Worm (Caenorhabditis elegans) whole organism, young adult: ENCODE measurements around the gene F40H3.3.

Experiments
- F10E7.11 ChIP-seq: sonication (generic microtip); optimal IDR thresholded peaks from 2 replicates; lab custom pipeline; 2017; ENCODE audit warnings: mild to moderate bottlenecking, missing genetic modification characterization, moderate library complexity, missing compliant biosample characterization
- F23B12.7 ChIP-seq: sonication (generic microtip); optimal IDR thresholded peaks from 2 replicates; lab custom pipeline; 2017; ENCODE audit warnings: missing genetic modification characterization, mild to moderate bottlenecking, missing compliant biosample characterization, antibody characterized with exemption, moderate library complexity; ENCODE audit not compliant: insufficient read depth
- F39B2.1 ChIP-seq: fragments of 200-800 bp; sonication (Bioruptor generic); IDR thresholded peaks from 2 replicates; pipeline ENCODE4 v1.3.6; 2022; ENCODE audit warnings: missing genetic modification reagents, missing genetic modification characterization, missing compliant biosample characterization
- F55B11.4 ChIP-seq: sonication (generic microtip); optimal IDR thresholded peaks from 2 replicates; lab custom pipeline; 2016; ENCODE audit warnings: missing compliant biosample characterization, missing genetic modification characterization, borderline replicate concordance; ENCODE audit not compliant: insufficient read depth
- T26A5.8 ChIP-seq: sonication (generic microtip); optimal IDR thresholded peaks from 2 replicates; lab custom pipeline; 2016; ENCODE audit warnings: missing genetic modification characterization, missing compliant biosample characterization
- akir-1 ChIP-seq: fragments of 200-800 bp; sonication (Bioruptor generic); optimal IDR thresholded peaks from 2 replicates; lab custom pipeline; 2018; ENCODE audit warnings: mild to moderate bottlenecking, missing genetic modification characterization, moderate library complexity, missing compliant biosample characterization
- atf-7 ChIP-seq: sonication (generic microtip); optimal IDR thresholded peaks from 2 replicates; lab custom pipeline; 2017; ENCODE audit warnings: mild to moderate bottlenecking, missing genetic modification characterization, missing compliant biosample characterization
- athp-1 ChIP-seq: sonication (generic microtip); optimal IDR thresholded peaks from 2 replicates; lab custom pipeline; 2017; ENCODE audit warnings: mild to moderate bottlenecking, missing genetic modification characterization, missing compliant biosample characterization
- ceh-91 ChIP-seq: fragments of 200-800 bp; sonication (Bioruptor generic); IDR thresholded peaks from 2 replicates; pipeline ENCODE4 v1.3.6; 2022; ENCODE audit warnings: missing genetic modification reagents, missing genetic modification characterization, missing compliant biosample characterization
- die-1 ChIP-seq: sonication (generic microtip); optimal IDR thresholded peaks from 2 replicates; lab custom pipeline; 2016; ENCODE audit warnings: missing genotype, mild to moderate bottlenecking, missing genetic modification characterization, missing compliant biosample characterization
- efl-1 ChIP-seq: fragments of 150-350 bp; optimal IDR thresholded peaks from 2 replicates; lab custom pipeline; 2014; ENCODE audit warnings: missing biosample characterization, missing genetic modification reagents, missing genetic modification characterization
- ets-4 ChIP-seq: fragments of 200-800 bp; sonication (Bioruptor generic); optimal IDR thresholded peaks from 2 replicates; lab custom pipeline; 2018; ENCODE audit warnings: mild to moderate bottlenecking, missing genetic modification characterization, missing compliant biosample characterization
- gei-17 ChIP-seq: fragments of 200-800 bp; sonication (Bioruptor generic); optimal IDR thresholded peaks from 2 replicates; lab custom pipeline; 2018; ENCODE audit warnings: mild to moderate bottlenecking, missing genetic modification characterization, missing compliant biosample characterization
- him-1 ChIP-seq: sonication (generic microtip); optimal IDR thresholded peaks from 2 replicates; lab custom pipeline; 2016; ENCODE audit warnings: missing genotype, missing genetic modification reagents, missing genetic modification characterization, missing compliant biosample characterization
- hlh-12 ChIP-seq: sonication (generic microtip); optimal IDR thresholded peaks from 2 replicates; lab custom pipeline; 2016; ENCODE audit warnings: missing genetic modification characterization, missing compliant biosample characterization
- hrde-1 ChIP-seq: sonication (generic microtip); optimal IDR thresholded peaks from 2 replicates; lab custom pipeline; 2016; ENCODE audit warnings: missing genetic modification characterization, mild to moderate bottlenecking, missing compliant biosample characterization, moderate library complexity, missing genotype, missing genetic modification reagents, borderline replicate concordance
- lag-1 ChIP-seq: fragments of 200-800 bp; sonication (Bioruptor generic); IDR thresholded peaks from 2 replicates; pipeline ENCODE4 v1.3.6; 2022; ENCODE audit warnings: missing genetic modification reagents, missing genetic modification characterization, missing compliant biosample characterization
- lin-40 ChIP-seq: sonication (generic microtip); optimal IDR thresholded peaks from 2 replicates; lab custom pipeline; 2016; ENCODE audit warnings: missing genetic modification characterization, mild to moderate bottlenecking, missing compliant biosample characterization, missing genotype, missing genetic modification reagents
- lsl-1 ChIP-seq: fragments of 200-800 bp; sonication (Bioruptor generic); optimal IDR thresholded peaks from 2 replicates; lab custom pipeline; 2018; ENCODE audit warnings: mild to moderate bottlenecking, missing genetic modification characterization, moderate library complexity, missing compliant biosample characterization
- madf-10 ChIP-seq: sonication (generic microtip); optimal IDR thresholded peaks from 2 replicates; lab custom pipeline; 2016; ENCODE audit warnings: mild to moderate bottlenecking, missing genetic modification characterization, missing compliant biosample characterization
- madf-6 ChIP-seq: fragments of 200-800 bp; sonication (Bioruptor generic); IDR thresholded peaks from 2 replicates; pipeline ENCODE4 v1.3.6; 2022; ENCODE audit warnings: missing genetic modification reagents, missing genetic modification characterization, missing compliant biosample characterization
- madf-8 ChIP-seq: fragments of 200-800 bp; sonication (Bioruptor generic); conservative IDR thresholded peaks from 2 replicates; pipeline ENCODE4 v1.3.6; 2022; ENCODE audit warnings: missing genetic modification reagents, missing genetic modification characterization, missing compliant biosample characterization
- mcd-1 ChIP-seq: fragments of 200-800 bp; sonication (Bioruptor generic); IDR thresholded peaks from 2 replicates; pipeline ENCODE4 v1.3.6; 2022; ENCODE audit warnings: missing genetic modification reagents, missing genetic modification characterization, missing compliant biosample characterization
- mel-28 ChIP-seq: sonication (generic microtip); optimal IDR thresholded peaks from 2 replicates; lab custom pipeline; 2016; ENCODE audit warnings: borderline replicate concordance, mild to moderate bottlenecking, missing genetic modification characterization, missing compliant biosample characterization
- nfya-1 ChIP-seq: sonication (generic microtip); optimal IDR thresholded peaks from 2 replicates; lab custom pipeline; 2017; ENCODE audit warnings: antibody characterized with exemption, missing compliant biosample characterization, missing genetic modification characterization, borderline replicate concordance; ENCODE audit not compliant: insufficient read depth
- nfyb-1 ChIP-seq: fragments of 200-800 bp; sonication (Bioruptor generic); IDR thresholded peaks from 2 replicates; pipeline ENCODE4 v1.3.6; 2022; ENCODE audit warnings: missing genetic modification reagents, missing genetic modification characterization, missing compliant biosample characterization
- nhr-179 ChIP-seq: sonication (generic microtip); optimal IDR thresholded peaks from 2 replicates; lab custom pipeline; 2016; ENCODE audit warnings: mild to moderate bottlenecking, missing genetic modification characterization, missing compliant biosample characterization
- nhr-27 ChIP-seq: fragments of 200-800 bp; sonication (Bioruptor generic); optimal IDR thresholded peaks from 2 replicates; lab custom pipeline; 2018; ENCODE audit warnings: mild to moderate bottlenecking, missing genetic modification characterization, moderate library complexity, missing compliant biosample characterization
- nhr-80 ChIP-seq: sonication (generic microtip); optimal IDR thresholded peaks from 2 replicates; lab custom pipeline; 2016; ENCODE audit warnings: missing genetic modification characterization, missing compliant biosample characterization
- snpc-1.1 ChIP-seq: sonication (generic microtip); optimal IDR thresholded peaks from 2 replicates; lab custom pipeline; 2017; ENCODE audit warnings: missing genetic modification characterization, mild to moderate bottlenecking, missing compliant biosample characterization, antibody characterized with exemption, moderate library complexity, missing genotype, missing genetic modification reagents; ENCODE audit not compliant: insufficient read depth
- tbx-9 ChIP-seq: sonication (generic microtip); optimal IDR thresholded peaks from 2 replicates; lab custom pipeline; 2016; ENCODE audit warnings: borderline replicate concordance, missing genetic modification characterization, inconsistent platforms, missing compliant biosample characterization
- tlf-1 ChIP-seq: fragments of 200-800 bp; sonication (Bioruptor generic); optimal IDR thresholded peaks from 2 replicates; lab custom pipeline; 2018; ENCODE audit warnings: mild to moderate bottlenecking, missing genetic modification characterization, missing compliant biosample characterization
- xnd-1 ChIP-seq: sonication (generic microtip); optimal IDR thresholded peaks from 2 replicates; lab custom pipeline; 2016; ENCODE audit warnings: missing genotype, missing genetic modification reagents, missing genetic modification characterization, missing compliant biosample characterization
- ztf-25 ChIP-seq: fragments of 200-800 bp; sonication (Bioruptor generic); IDR thresholded peaks from 2 replicates; pipeline ENCODE4 v1.3.6; 2022; ENCODE audit warnings: missing genetic modification reagents, missing genetic modification characterization, missing compliant biosample characterization
- ztf-3 ChIP-seq: fragments of 200-800 bp; sonication (Bioruptor generic); optimal IDR thresholded peaks from 2 replicates; lab custom pipeline; 2018; ENCODE audit warnings: mild to moderate bottlenecking, missing genetic modification characterization, missing compliant biosample characterization

Gene F40H3.3

DNA sequence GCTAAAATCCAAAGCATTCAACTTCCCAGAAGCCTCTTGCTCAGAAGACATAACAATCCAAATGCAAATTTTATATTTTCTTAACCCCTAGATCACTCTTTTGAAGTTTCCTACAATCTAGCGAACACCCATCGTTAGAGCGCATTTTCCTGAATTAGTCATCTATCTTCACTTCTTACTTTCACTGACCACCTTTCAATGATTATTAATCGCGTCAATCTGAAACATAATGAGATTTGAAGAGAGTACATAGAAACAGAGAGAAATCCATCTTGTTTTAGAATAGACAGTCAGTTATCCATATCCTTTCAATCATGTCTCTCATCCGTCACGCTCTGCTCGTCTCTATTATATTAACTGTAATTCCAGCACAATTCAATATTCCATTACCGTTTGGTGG, at the start of gene F40H3.3:
Gene F40H3.3, plus strand, starts transcription at position 280 of the 400 bp plus-strand sequence.
- no peak for TF ChIP-seq nhr-179 (tag; lab: Kevin White, UChicago)
- TF ChIP-seq mel-28, result no peak
- no peak for TF ChIP-seq madf-6 (GFP tag; lab: Robert Waterston, UW)
- no peak for TF ChIP-seq athp-1
- no peak for TF ChIP-seq tbx-9
- TF ChIP-seq gei-17 (GFP tag; lab: Kevin White, UChicago), result no peak
- TF ChIP-seq him-1 (tag; lab: Kevin White, UChicago), result no peak
- TF ChIP-seq nhr-27 (tag; lab: Kevin White, UChicago), result no peak
- no peak for TF ChIP-seq lin-40 (tag; lab: Kevin White, UChicago)
- TF ChIP-seq ztf-3 (GFP tag; lab: Kevin White, UChicago), result no peak
- no peak for TF ChIP-seq T26A5.8 (tag; lab: Kevin White, UChicago)
- no peak for TF ChIP-seq snpc-1.1 (tag; lab: Kevin White, UChicago)
- TF ChIP-seq ceh-91, result no peak
- no peak for TF ChIP-seq F55B11.4
- TF ChIP-seq mcd-1 (GFP tag; lab: Robert Waterston, UW), result no peak
- TF ChIP-seq madf-10 (tag; lab: Kevin White, UChicago), result no peak
- no peak for TF ChIP-seq hlh-12 (tag; lab: Kevin White, UChicago)

- TF ChIP-seq madf-6 (GFP tag; lab: Robert Waterston, UW) (peak; percentile 95), nfyb-1 (no peak), madf-8 (GFP tag; lab: Robert Waterston, UW) (peak; percentile 93), tlf-1 (GFP tag; lab: Kevin White, UChicago) (no peak), lsl-1 (GFP tag; lab: Kevin White, UChicago) (peak; percentile 79), hrde-1 (tag; lab: Kevin White, UChicago) (no peak), ets-4 (GFP tag; lab: Kevin White, UChicago) (peak; percentile 15), F23B12.7 (tag; lab: Kevin White, UChicago) (peak; percentile 68), gei-17 (GFP tag; lab: Kevin White, UChicago) (no peak), efl-1 (GFP tag; lab: Kevin White, UChicago) (peak; percentile 4), ceh-91 (peak; percentile 34; the same call in 1 of the 2 replicates), ztf-25 (GFP tag; lab: Robert Waterston, UW) (no peak), nhr-80 (peak; percentile 54), akir-1 (GFP tag; lab: Kevin White, UChicago) (no peak), atf-7 (tag; lab: Kevin White, UChicago) (no peak), mcd-1 (GFP tag; lab: Robert Waterston, UW) (peak; percentile 87), nfya-1 (no peak), xnd-1 (tag; lab: Kevin White, UChicago) (peak; percentile 84), F39B2.1 (no peak), die-1 (tag; lab: Kevin White, UChicago) (no peak), lag-1 (GFP tag; lab: Robert Waterston, UW) (no peak), F10E7.11 (tag; lab: Kevin White, UChicago) (no peak), him-1 (tag; lab: Kevin White, UChicago) (peak; percentile 17)
These were observed 48.5 kb upstream of the F40H3.3 start for ce11 chrII:6122641-6123424.
